Fruit fly (Drosophila melanogaster): ENCODE data around the gene Grl36b.
A peak's percentile ranks its signal among the peaks of the same experiment; 100 is the strongest.

The Grl36b gene

dm6 chr2L:18137591-18138247, 12.2 kb upstream of the Grl36b start, which contains the start of gene kel (continued):
- TF ChIP-seq Nf-YB (GFP tag; optimal IDR thresholded peaks at IDR 0.05) (no peak), trh (GFP tag; optimal IDR thresholded peaks at IDR 0.05) (no peak), CG9932 (GFP tag; IDR thresholded peaks at IDR 0.05) (peak; percentile 57), pan (optimal IDR thresholded peaks at IDR 0.05) (no peak), pan (GFP tag; optimal IDR thresholded peaks at IDR 0.05 in 1 of 2, IDR thresholded peaks at IDR 0.05 in 1 of 2) (peak in 1 of 2 experiments; percentile 29), Scr (GFP tag; IDR thresholded peaks at IDR 0.05; ENCODE audit: partially characterized antibody) (peak; percentile 78), hbn (GFP tag; IDR thresholded peaks at IDR 0.05; ENCODE audit: partially characterized antibody) (peak; percentile 35; the same call in 1 of the 2 replicates), CG12104 (GFP tag; optimal IDR thresholded peaks at IDR 0.05) (no peak), CTCF (GFP tag; optimal IDR thresholded peaks at IDR 0.05) (peak; percentile 49), so (GFP tag; IDR thresholded peaks at IDR 0.05) (0 out of 3 replicates have a peak, but pooled peaks have one; percentile 41), dysf (GFP tag; IDR thresholded peaks at IDR 0.05) (no peak; the same call in 2 of the 3 replicates), chn (GFP tag; optimal IDR thresholded peaks at IDR 0.05) (no peak), lilli (GFP tag; optimal IDR thresholded peaks at IDR 0.05) (peak; percentile 49), CG14014 (GFP tag; IDR thresholded peaks at IDR 0.05) (no peak), CG32772 (GFP tag; IDR thresholded peaks at IDR 0.05) (no peak), CG30020 (tag; optimal IDR thresholded peaks at IDR 0.05) (peak; percentile 84), Meics (GFP tag; optimal IDR thresholded peaks at IDR 0.05) (peak; percentile 57), Doc3 (GFP tag; IDR thresholded peaks at IDR 0.05; ENCODE audit: partially characterized antibody) (peak; percentile 53; the same call in 2 of the 3 replicates), CG5245 (GFP tag; optimal IDR thresholded peaks at IDR 0.05) (no peak), CG8944 (GFP tag; optimal IDR thresholded peaks at IDR 0.05) (no peak), Sry-δ (GFP tag; optimal IDR thresholded peaks at IDR 0.05) (peak; percentile 90), grau (tag; optimal IDR thresholded peaks at IDR 0.05) (peak; percentile 41), Oaz (GFP tag; IDR thresholded peaks at IDR 0.05) (no peak), CG16863 (GFP tag; optimal IDR thresholded peaks at IDR 0.05) (peak; percentile 5), CG12942 (GFP tag; optimal IDR thresholded peaks at IDR 0.05) (peak; percentile 21), Dad (GFP tag; optimal IDR thresholded peaks at IDR 0.05) (peak; percentile 52), yki (optimal IDR thresholded peaks at IDR 0.05) (no peak), zen2 (GFP tag; IDR thresholded peaks at IDR 0.05; ENCODE audit: partially characterized antibody) (peak; percentile 49; the same call in 2 of the 3 replicates), sima (GFP tag; optimal IDR thresholded peaks at IDR 0.05) (no peak), CG10366 (GFP tag; IDR thresholded peaks at IDR 0.05) (no peak; the same call in 1 of the 2 replicates), Hr78 (GFP tag; optimal IDR thresholded peaks at IDR 0.05) (no peak), CG3065 (GFP tag; optimal IDR thresholded peaks at IDR 0.05) (peak; percentile 59), hth (optimal IDR thresholded peaks at IDR 0.05) (no peak), CG13775 (GFP tag; optimal IDR thresholded peaks at IDR 0.05) (peak; percentile 39), Nf-YA (GFP tag; IDR thresholded peaks at IDR 0.05) (no peak), oc (tag; optimal IDR thresholded peaks at IDR 0.05) (no peak), aop (GFP tag; IDR thresholded peaks at IDR 0.05) (no peak; the same call in 1 of the 2 replicates), CG30403 (GFP tag; optimal IDR thresholded peaks at IDR 0.05) (peak; percentile 49), CG11560 (tag; IDR thresholded peaks at IDR 0.05) (no peak), CG33213 (GFP tag; optimal IDR thresholded peaks at IDR 0.05) (peak; percentile 61), CG4282 (GFP tag; optimal IDR thresholded peaks at IDR 0.05) (no peak), jumu (GFP tag; optimal IDR thresholded peaks at IDR 0.05) (peak; percentile 19), ken (GFP tag; IDR thresholded peaks at IDR 0.05) (no peak), chif (GFP tag; optimal IDR thresholded peaks at IDR 0.05) (peak in 1 of 2 experiments; percentile 15), CG11504 (tag; optimal IDR thresholded peaks at IDR 0.05) (peak; percentile 70), Bteb2 (GFP tag; optimal IDR thresholded peaks at IDR 0.05) (no peak), unc-4 (GFP tag; IDR thresholded peaks at IDR 0.05; ENCODE audit: partially characterized antibody) (peak; percentile 77), sc (optimal IDR thresholded peaks at IDR 0.05) (no peak), sc (GFP tag; optimal IDR thresholded peaks at IDR 0.05) (no peak), grn (GFP tag; optimal IDR thresholded peaks at IDR 0.05) (no peak), pita (GFP tag; optimal IDR thresholded peaks at IDR 0.05) (no peak), luna (GFP tag; optimal IDR thresholded peaks at IDR 0.05) (no peak)
